Worm (Caenorhabditis elegans) whole organism, L1 larva: ENCODE measurements around the gene acc-4.

Source experiments
- ama-1 ChIP-seq: fragments of 150-350 bp; optimal IDR thresholded peaks from 2 replicates; lab custom pipeline; 2014
- efl-3 ChIP-seq: fragments of 200-800 bp; sonication (Bioruptor generic); optimal IDR thresholded peaks from 2 replicates; lab custom pipeline; 2018; ENCODE audit warnings: mild to moderate bottlenecking, missing genetic modification characterization, missing compliant biosample characterization
- elt-2 ChIP-seq: sonication (generic microtip); optimal IDR thresholded peaks from 2 replicates; lab custom pipeline; 2016; ENCODE audit warnings: missing genetic modification characterization, mild to moderate bottlenecking, inconsistent platforms, missing compliant biosample characterization, missing genetic modification reagents
- pag-3 ChIP-seq: sonication (generic microtip); optimal IDR thresholded peaks from 2 replicates; lab custom pipeline; 2017; ENCODE audit warnings: missing genetic modification characterization, mild to moderate bottlenecking, missing compliant biosample characterization, antibody characterized with exemption, borderline replicate concordance; ENCODE audit not compliant: insufficient read depth

DNA sequence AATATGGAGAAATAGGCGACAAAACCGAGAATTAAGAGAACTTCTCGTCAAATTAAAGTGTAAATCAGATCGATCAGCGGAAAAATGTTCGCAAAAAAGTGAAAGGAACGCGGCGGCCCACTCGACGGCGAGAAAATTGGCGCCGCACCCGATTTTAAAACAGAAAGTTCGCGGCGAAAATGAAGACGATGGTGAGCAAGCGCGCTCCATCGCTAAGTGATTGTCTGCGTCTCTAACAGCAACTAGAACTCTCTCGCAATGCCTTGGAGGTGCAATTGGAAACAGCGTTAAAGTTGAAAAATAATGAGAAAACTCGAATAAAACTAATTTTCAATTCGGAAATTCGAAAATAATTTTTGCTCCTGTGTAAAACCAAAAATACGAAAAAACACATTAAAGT is 46.1 kb upstream of the acc-4 start:
- TF ChIP-seq ama-1 (no peak), pag-3 (tag; lab: Kevin White, UChicago) (no peak), efl-3 (GFP tag; lab: Kevin White, UChicago) (no peak), elt-2 (no peak)
